Fruit fly (Drosophila melanogaster): ENCODE data around the gene CheB38a.
A peak's percentile ranks its signal among the peaks of the same experiment; 100 is the strongest.

The CheB38a gene

DNA sequence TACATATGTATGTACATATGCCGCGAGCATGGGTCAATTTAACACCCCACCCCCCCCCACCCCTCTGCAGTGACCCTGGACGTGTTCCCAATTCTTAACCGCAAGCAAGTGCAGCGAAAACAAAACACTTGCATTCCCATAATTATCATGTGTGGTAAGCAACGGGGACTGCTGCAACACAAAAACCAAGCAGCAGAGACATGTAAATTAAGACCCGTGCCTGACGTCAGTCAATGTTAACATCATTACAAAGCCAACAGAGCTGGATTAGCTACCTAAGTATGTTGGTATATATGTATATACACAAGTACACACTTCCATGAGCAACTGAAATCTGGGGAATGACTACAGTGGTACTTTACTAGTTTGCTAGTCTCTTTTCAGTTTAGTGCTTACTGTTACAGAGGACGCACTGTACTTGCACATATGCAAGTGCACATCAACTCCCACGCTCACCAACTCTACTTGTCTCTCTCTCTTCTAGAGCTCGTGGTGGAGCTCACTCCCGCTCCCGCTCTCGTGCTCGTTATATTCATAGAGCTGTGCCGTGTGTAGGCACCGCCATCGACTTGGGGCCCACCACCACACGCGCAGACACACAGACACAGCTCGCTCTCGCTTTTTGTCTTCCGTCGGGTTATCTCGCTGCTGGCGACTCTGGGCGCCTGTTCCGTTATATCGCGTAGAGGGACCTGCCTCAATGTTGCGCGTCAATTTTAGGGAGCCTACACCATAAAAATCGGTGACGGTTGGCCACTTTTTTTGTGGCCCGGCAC is 3.1 kb upstream of the CheB38a start (continued):
- TF ChIP-seq Lhr (GFP tag; optimal IDR thresholded peaks at IDR 0.05) (peak; percentile 23), Hey (tag; optimal IDR thresholded peaks at IDR 0.05) (no peak), TFAM (GFP tag; optimal IDR thresholded peaks at IDR 0.05) (no peak), MESR4 (GFP tag; optimal IDR thresholded peaks at IDR 0.05) (no peak), ERR (GFP tag; optimal IDR thresholded peaks at IDR 0.05) (no peak), CG1647 (GFP tag; optimal IDR thresholded peaks at IDR 0.05) (no peak), stc (GFP tag; IDR thresholded peaks at IDR 0.05) (no peak; the same call in 1 of the 2 replicates), chn (GFP tag; optimal IDR thresholded peaks at IDR 0.05) (no peak), gcm2 (GFP tag; optimal IDR thresholded peaks at IDR 0.05) (no peak), Nf-YA (GFP tag; IDR thresholded peaks at IDR 0.05) (no peak), CG8478 (optimal IDR thresholded peaks at IDR 0.05) (no peak), Sry-β (GFP tag; optimal IDR thresholded peaks at IDR 0.05) (no peak), gt (GFP tag; IDR thresholded peaks at IDR 0.05) (no peak), CG2875 (GFP tag; optimal IDR thresholded peaks at IDR 0.05) (no peak), CG11723 (GFP tag; optimal IDR thresholded peaks at IDR 0.05) (no peak), sna (GFP tag; IDR thresholded peaks at IDR 0.05; ENCODE audit: partially characterized antibody) (peak; percentile 53; the same call in 1 of the 2 replicates), emc (GFP tag; optimal IDR thresholded peaks at IDR 0.05) (no peak), Hr51 (GFP tag; optimal IDR thresholded peaks at IDR 0.05) (no peak), Doc2 (GFP tag; IDR thresholded peaks at IDR 0.05) (no peak), crp (GFP tag; optimal IDR thresholded peaks at IDR 0.05) (no peak), luna (GFP tag; optimal IDR thresholded peaks at IDR 0.05) (no peak), CG4617 (GFP tag; optimal IDR thresholded peaks at IDR 0.05; ENCODE audit: borderline replicate concordance) (no peak), CG18476 (GFP tag; optimal IDR thresholded peaks at IDR 0.05) (no peak), ranshi (GFP tag; IDR thresholded peaks at IDR 0.05) (no peak), pum (GFP tag; optimal IDR thresholded peaks at IDR 0.05) (no peak), CG12155 (GFP tag; optimal IDR thresholded peaks at IDR 0.05) (no peak), CG7556 (GFP tag; optimal IDR thresholded peaks at IDR 0.05) (no peak), CG30431 (GFP tag; optimal IDR thresholded peaks at IDR 0.05) (no peak), dati (GFP tag; IDR thresholded peaks at IDR 0.05) (no peak), nau (GFP tag; optimal IDR thresholded peaks at IDR 0.05) (peak; percentile 21), Hmr (GFP tag; optimal IDR thresholded peaks at IDR 0.05) (no peak), fd102C (GFP tag; optimal IDR thresholded peaks at IDR 0.05) (no peak), CG4424 (GFP tag; optimal IDR thresholded peaks at IDR 0.05) (peak; percentile 24), hbn (GFP tag; IDR thresholded peaks at IDR 0.05; ENCODE audit: partially characterized antibody) (peak; percentile 37), pnt (GFP tag; optimal IDR thresholded peaks at IDR 0.05) (no peak), GATAe (GFP tag; conservative IDR thresholded peaks at IDR 0.05) (no peak), Fer3 (tag; optimal IDR thresholded peaks at IDR 0.05) (peak; percentile 8), CG12391 (tag; optimal IDR thresholded peaks at IDR 0.05) (no peak), fd64A (GFP tag; optimal IDR thresholded peaks at IDR 0.05) (no peak), NfI (GFP tag; optimal IDR thresholded peaks at IDR 0.05) (no peak), Dbx (GFP tag; IDR thresholded peaks at IDR 0.05) (0 out of 3 replicates have a peak, but pooled peaks have one; percentile 24), Xrp1 (GFP tag; IDR thresholded peaks at IDR 0.05) (peak; percentile 47; the same call in 1 of the 2 replicates), CG5953 (GFP tag; IDR thresholded peaks at IDR 0.05) (no peak), CG12659 (GFP tag; optimal IDR thresholded peaks at IDR 0.05) (no peak), tx (GFP tag; optimal IDR thresholded peaks at IDR 0.05) (no peak), CG1792 (GFP tag; optimal IDR thresholded peaks at IDR 0.05) (no peak), CG13123 (GFP tag; optimal IDR thresholded peaks at IDR 0.05) (no peak), zen (tag; optimal IDR thresholded peaks at IDR 0.05) (no peak), fu2 (GFP tag; optimal IDR thresholded peaks at IDR 0.05) (no peak)

All from whole organism, embryonic.